Fruit fly (Drosophila melanogaster) whole organism, adult: Measurements from ENCODE around the gene CG6865.
A peak's percentile ranks its signal among the peaks of the same experiment; 100 is the strongest.

ENCODE experiments used
- CG11617 ChIP-seq: fragments of 200-800 bp; sonication (Bioruptor generic); optimal IDR thresholded peaks from 2 replicates; lab custom pipeline; 2017; ENCODE audit warnings: mild to moderate bottlenecking, missing biosample characterization, missing genetic modification reagents, missing genetic modification characterization
- CG12768 ChIP-seq: fragments of 200-800 bp; sonication (Bioruptor generic); optimal IDR thresholded peaks from 2 replicates; lab custom pipeline; 2017; ENCODE audit warnings: missing biosample characterization, missing genetic modification characterization, mild to moderate bottlenecking, moderate library complexity, missing genetic modification reagents
- CG14711 ChIP-seq: fragments of 200-800 bp; sonication (Bioruptor generic); optimal IDR thresholded peaks from 2 replicates; lab custom pipeline; 2018; ENCODE audit warnings: missing biosample characterization, mild to moderate bottlenecking, missing genetic modification characterization, moderate library complexity
- CG1620 ChIP-seq: fragments of 200-800 bp; sonication (Bioruptor generic); optimal IDR thresholded peaks from 2 replicates; lab custom pipeline; 2016; ENCODE audit warnings: missing biosample characterization, missing genetic modification characterization
- CG33017 ChIP-seq: fragments of 200-800 bp; sonication (Bioruptor generic); optimal IDR thresholded peaks from 2 replicates; lab custom pipeline; 2018; ENCODE audit warnings: missing biosample characterization, mild to moderate bottlenecking, missing genetic modification characterization, moderate library complexity
- CG5204 ChIP-seq: fragments of 200-800 bp; sonication (Bioruptor generic); optimal IDR thresholded peaks from 2 replicates; lab custom pipeline; 2016; ENCODE audit warnings: missing biosample characterization, missing genetic modification characterization
- CG7045 ChIP-seq: fragments of 200-800 bp; sonication (Bioruptor generic); optimal IDR thresholded peaks from 2 replicates; lab custom pipeline; 2017; ENCODE audit warnings: missing biosample characterization, mild to moderate bottlenecking, missing genetic modification characterization
- CG7101 ChIP-seq: fragments of 200-800 bp; sonication (Bioruptor generic); optimal IDR thresholded peaks from 2 replicates; lab custom pipeline; 2018; ENCODE audit warnings: missing biosample characterization, mild to moderate bottlenecking, missing genetic modification characterization, moderate library complexity
- Clk ChIP-seq: fragments of 200-800 bp; sonication (Bioruptor generic); optimal IDR thresholded peaks from 2 replicates; lab custom pipeline; 2017; ENCODE audit warnings: missing biosample characterization, missing genetic modification characterization
- Crg-1 ChIP-seq: fragments of 200-800 bp; sonication (Bioruptor generic); optimal IDR thresholded peaks from 2 replicates; lab custom pipeline; 2016; ENCODE audit warnings: missing biosample characterization, missing genetic modification characterization
- Hr96 ChIP-seq: fragments of 200-800 bp; sonication (Bioruptor generic); optimal IDR thresholded peaks from 2 replicates; lab custom pipeline; 2016; ENCODE audit warnings: missing biosample characterization, missing genetic modification characterization
- Mnt ChIP-seq: fragments of 200-800 bp; sonication (Bioruptor generic); optimal IDR thresholded peaks from 2 replicates; lab custom pipeline; 2016; ENCODE audit warnings: missing biosample characterization, mild to moderate bottlenecking, missing genetic modification characterization
- bab1 ChIP-seq: fragments of 200-800 bp; sonication (Bioruptor generic); optimal IDR thresholded peaks from 3 replicates; lab custom pipeline; 2019; ENCODE audit warnings: missing biosample characterization, mild to moderate bottlenecking, missing genetic modification characterization, moderate library complexity
- cic ChIP-seq: fragments of 200-800 bp; sonication (Bioruptor generic); optimal IDR thresholded peaks from 2 replicates; lab custom pipeline; 2017; ENCODE audit warnings: missing biosample characterization, mild to moderate bottlenecking, missing genetic modification characterization, moderate library complexity
- cnc ChIP-seq, 2 experiments: fragments of >200 bp; optimal IDR thresholded peaks; 2 replicates each; lab custom pipeline; 2017
- kay ChIP-seq: fragments of 200-800 bp; sonication (Bioruptor generic); peaks from one replicate; lab custom pipeline; 2016; ENCODE audit warnings: missing biosample characterization, missing genetic modification characterization, borderline replicate concordance
- ovo ChIP-seq: fragments of 200-800 bp; sonication (Bioruptor generic); optimal IDR thresholded peaks from 2 replicates; lab custom pipeline; 2016; ENCODE audit warnings: missing biosample characterization, missing genetic modification characterization
- pad ChIP-seq: fragments of 200-800 bp; sonication (Bioruptor generic); optimal IDR thresholded peaks from 3 replicates; lab custom pipeline; 2017; ENCODE audit warnings: missing biosample characterization, missing genetic modification characterization, mild to moderate bottlenecking, moderate library complexity, missing genetic modification reagents
- tj ChIP-seq: fragments of 200-800 bp; sonication (Bioruptor generic); optimal IDR thresholded peaks from 3 replicates; lab custom pipeline; 2017; ENCODE audit warnings: missing biosample characterization, mild to moderate bottlenecking, missing genetic modification characterization, moderate library complexity
- toe ChIP-seq: fragments of 200-800 bp; sonication (Bioruptor generic); optimal IDR thresholded peaks from 2 replicates; lab custom pipeline; 2016; ENCODE audit warnings: missing biosample characterization, missing genetic modification characterization

The CG6865 gene

DNA sequence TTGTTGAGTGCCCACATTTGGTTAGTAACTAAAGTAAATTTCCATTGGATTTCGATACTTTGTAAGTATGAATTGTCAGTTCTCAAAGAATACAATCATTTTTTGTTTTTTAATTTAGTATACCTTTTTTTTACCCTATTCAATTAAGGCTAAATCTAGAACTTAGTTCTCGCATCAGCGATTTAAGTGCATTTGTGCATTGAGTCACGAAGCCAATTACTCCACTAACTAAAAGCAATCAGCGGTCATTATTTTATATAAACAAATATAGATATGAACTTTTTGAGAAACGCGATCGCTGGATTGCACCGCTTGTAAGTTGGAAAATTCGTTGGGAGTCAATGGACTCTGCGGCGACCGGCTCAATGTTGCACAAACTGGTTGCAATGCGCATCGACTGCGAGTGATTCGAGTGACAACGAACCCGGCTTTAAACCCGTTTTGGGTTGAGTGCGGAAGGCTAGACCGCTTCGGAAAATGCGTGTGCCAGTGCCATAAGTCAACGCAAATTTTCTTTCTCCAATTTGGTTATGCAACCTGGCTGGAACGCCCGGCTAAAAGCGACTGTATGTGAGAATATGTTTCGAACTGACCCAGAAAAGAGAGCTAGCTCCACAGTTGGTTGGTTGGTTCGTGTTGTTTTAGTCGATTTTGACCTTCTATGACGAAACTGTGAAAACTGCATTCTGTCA is 39.4 kb upstream of the CG6865 start:
- TF ChIP-seq Crg-1 (GFP tag; lab: Kevin White, UChicago) (no peak), kay (GFP tag; lab: Kevin White, UChicago) (peak; percentile 93)

DNA sequence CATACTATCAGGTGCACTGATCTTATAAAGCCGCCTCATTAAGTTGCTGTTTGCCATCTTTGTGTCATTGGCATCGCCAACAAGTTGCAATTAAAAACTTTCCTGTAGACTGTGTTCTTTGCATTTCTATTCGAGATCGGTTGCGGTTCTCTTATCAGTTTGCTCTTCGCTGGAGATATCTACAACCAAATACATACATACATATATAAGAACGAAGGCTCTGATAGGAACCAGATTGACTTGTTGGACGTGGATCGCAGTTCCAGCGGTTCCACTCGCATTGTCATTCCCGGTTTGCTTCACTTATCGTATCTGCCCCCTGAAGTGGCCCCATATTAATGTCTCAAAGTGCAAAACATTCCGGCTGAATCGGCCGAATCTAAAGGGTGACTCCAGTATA is 38.6 kb upstream of the CG6865 start:
- TF ChIP-seq pad (GFP tag; lab: Kevin White, UChicago) (no peak), CG33017 (tag; lab: Kevin White, UChicago) (no peak), tj (no peak)

- no peak for TF ChIP-seq toe
- no peak for TF ChIP-seq Hr96 (GFP tag; lab: Kevin White, UChicago)
- TF ChIP-seq CG7045 (GFP tag; lab: Kevin White, UChicago) = no peak
- TF ChIP-seq kay (GFP tag; lab: Kevin White, UChicago) = no peak
- TF ChIP-seq CG11617 (GFP tag; lab: Kevin White, UChicago) = no peak
- no peak for TF ChIP-seq CG33017 (tag; lab: Kevin White, UChicago)
- TF ChIP-seq cnc (optimal IDR thresholded peaks at IDR 0.05; lab: Kevin White, UChicago) = no peak
- no peak for TF ChIP-seq CG5204
- no peak for TF ChIP-seq CG1620 (GFP tag; lab: Kevin White, UChicago)
- TF ChIP-seq CG7101 = no peak
- no peak for TF ChIP-seq pad (GFP tag; lab: Kevin White, UChicago)
These were observed 37.5 kb upstream of the CG6865 start for dm6 chr3L:18825993-18826392.

dm6 chr3L:18828318-18828717 is 35.1 kb upstream of the CG6865 start:
- TF ChIP-seq kay (GFP tag; lab: Kevin White, UChicago) = peak; percentile 47
- TF ChIP-seq cic = peak; percentile 10
- TF ChIP-seq Clk (GFP tag; lab: Kevin White, UChicago) = no peak
- no peak for TF ChIP-seq Mnt (GFP tag; lab: Kevin White, UChicago)
- peak; percentile 13 for TF ChIP-seq CG1620 (GFP tag; lab: Kevin White, UChicago)
- peak; percentile 23 for TF ChIP-seq CG14711 (tag; lab: Kevin White, UChicago)
- peak; percentile 57 for TF ChIP-seq bab1
- no peak for TF ChIP-seq CG11617 (GFP tag; lab: Kevin White, UChicago)
- TF ChIP-seq tj = no peak
- no peak for TF ChIP-seq toe

dm6 chr3L:18832195-18832594 is 31.3 kb upstream of the CG6865 start:
- TF ChIP-seq kay (GFP tag; lab: Kevin White, UChicago) = peak; percentile 72
- TF ChIP-seq toe = no peak
- peak; percentile 48 for TF ChIP-seq CG12768
- no peak for TF ChIP-seq CG11617 (GFP tag; lab: Kevin White, UChicago)
- TF ChIP-seq Clk (GFP tag; lab: Kevin White, UChicago) = no peak
- TF ChIP-seq Mnt (GFP tag; lab: Kevin White, UChicago) = no peak
- TF ChIP-seq cic = peak; percentile 45

DNA sequence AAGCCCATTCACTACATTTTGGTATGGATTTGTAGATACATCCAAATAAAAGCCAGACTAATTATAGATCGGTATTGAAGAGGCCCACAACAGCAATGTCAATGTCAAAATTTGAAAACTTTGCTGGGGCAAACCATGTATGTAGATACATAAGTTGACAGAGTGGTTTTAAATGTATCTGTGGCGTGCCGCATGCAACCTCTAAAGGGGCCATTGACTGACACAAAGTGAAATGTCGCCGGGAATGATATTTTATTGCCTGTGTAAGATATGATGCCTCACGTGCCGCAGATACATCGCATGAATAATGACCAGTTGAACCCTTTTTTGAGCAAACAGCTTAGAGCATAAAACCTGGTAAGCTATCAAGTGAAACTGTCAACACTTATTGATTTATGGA is 30.7 kb upstream of the CG6865 start:
- TF ChIP-seq CG14711 (tag; lab: Kevin White, UChicago) (no peak), CG7101 (no peak), pad (GFP tag; lab: Kevin White, UChicago) (no peak), bab1 (no peak), cic (no peak), ovo (GFP tag; lab: Kevin White, UChicago) (no peak), cnc (optimal IDR thresholded peaks at IDR 0.05; lab: Kevin White, UChicago) (no peak), Clk (GFP tag; lab: Kevin White, UChicago) (no peak), tj (no peak), CG11617 (GFP tag; lab: Kevin White, UChicago) (no peak), Crg-1 (GFP tag; lab: Kevin White, UChicago) (no peak), Hr96 (GFP tag; lab: Kevin White, UChicago) (no peak)

DNA sequence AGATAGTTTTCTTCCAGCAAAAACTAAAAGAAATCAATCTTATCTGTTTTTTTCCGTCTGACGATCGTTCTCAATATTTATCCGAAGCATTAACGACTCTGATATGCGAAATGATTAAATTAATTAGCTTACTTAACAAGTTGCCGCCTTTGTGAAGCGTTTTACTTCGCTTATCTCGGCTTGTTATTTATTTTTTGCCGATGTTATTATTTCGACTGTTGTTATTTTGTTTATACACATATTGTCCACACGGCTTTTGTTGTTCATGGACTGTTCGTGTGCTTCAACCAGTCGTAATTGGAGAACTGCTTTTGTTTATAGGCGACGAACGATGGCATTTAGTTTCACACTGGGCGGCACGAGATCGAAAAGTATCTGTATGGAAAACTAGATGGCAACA is 30.2 kb upstream of the CG6865 start:
- TF ChIP-seq Hr96 (GFP tag; lab: Kevin White, UChicago) (no peak), pad (GFP tag; lab: Kevin White, UChicago) (no peak), CG14711 (tag; lab: Kevin White, UChicago) (no peak), Mnt (GFP tag; lab: Kevin White, UChicago) (no peak), CG1620 (GFP tag; lab: Kevin White, UChicago) (no peak), Clk (GFP tag; lab: Kevin White, UChicago) (no peak), tj (peak; percentile 74), CG7101 (peak; percentile 4)

dm6 chr3L:18834924-18835323 is 28.5 kb upstream of the CG6865 start:
- TF ChIP-seq CG7045 (GFP tag; lab: Kevin White, UChicago) = no peak
- no peak for TF ChIP-seq Mnt (GFP tag; lab: Kevin White, UChicago)
- no peak for TF ChIP-seq Hr96 (GFP tag; lab: Kevin White, UChicago)
- no peak for TF ChIP-seq bab1
- no peak for TF ChIP-seq Clk (GFP tag; lab: Kevin White, UChicago)
- TF ChIP-seq pad (GFP tag; lab: Kevin White, UChicago) = no peak
- no peak for TF ChIP-seq kay (GFP tag; lab: Kevin White, UChicago)
- TF ChIP-seq CG5204 = no peak
- TF ChIP-seq CG12768 = no peak
- TF ChIP-seq CG14711 (tag; lab: Kevin White, UChicago) = no peak
- no peak for TF ChIP-seq CG1620 (GFP tag; lab: Kevin White, UChicago)
- no peak for TF ChIP-seq toe
- TF ChIP-seq Crg-1 (GFP tag; lab: Kevin White, UChicago) = no peak
- TF ChIP-seq cnc (optimal IDR thresholded peaks at IDR 0.05; lab: Kevin White, UChicago) = no peak
- TF ChIP-seq CG11617 (GFP tag; lab: Kevin White, UChicago) = no peak
- no peak for TF ChIP-seq cic
- no peak for TF ChIP-seq tj
- TF ChIP-seq ovo (GFP tag; lab: Kevin White, UChicago) = no peak
- no peak for TF ChIP-seq CG7101
- TF ChIP-seq CG33017 (tag; lab: Kevin White, UChicago) = no peak
